Worm (Caenorhabditis elegans): ENCODE measurements around the gene mth-1.
"Not testable (repeated sequence)": the region's sequence is repeated elsewhere in the genome, so short reads cannot be mapped to it uniquely, and the experiment has no call there.

The mth-1 gene

DNA sequence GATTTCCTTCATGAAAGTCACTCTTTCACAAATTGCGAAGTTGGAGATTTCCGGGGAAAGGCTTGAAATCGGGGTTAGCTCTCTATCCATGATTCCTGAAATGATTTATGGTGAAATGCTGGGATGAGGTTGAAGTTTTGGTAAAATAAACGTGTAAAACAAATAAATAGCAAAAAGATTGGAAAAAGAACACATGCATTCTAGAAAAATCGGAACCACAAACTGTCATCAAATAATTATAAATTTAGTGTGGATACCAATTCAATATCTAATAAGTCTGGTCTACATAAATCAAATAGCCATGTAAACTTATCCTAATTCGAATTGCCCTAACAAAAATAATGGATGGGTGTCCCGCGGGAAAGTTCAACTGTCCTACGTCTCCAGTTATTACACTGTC is 30.2 kb downstream of the mth-1 start, which contains the start of gene R03H10.6:
TSS of gene R03H10.6 (minus strand) at position 101 of the 400 bp plus-strand sequence.
- TF ChIP-seq nhr-120 (GFP tag; IDR thresholded peaks at IDR 0.05) (no peak), lir-1 (GFP tag; conservative IDR thresholded peaks at IDR 0.05) (no peak), ekl-4 (GFP tag; IDR thresholded peaks at IDR 0.05) (no peak), attf-6 (GFP tag; IDR thresholded peaks at IDR 0.05) (no peak), hsf-1 (GFP tag; IDR thresholded peaks at IDR 0.05) (no peak), tbp1 (GFP tag; optimal IDR thresholded peaks at IDR 0.05) (no peak), F52B5.7 (tag; optimal IDR thresholded peaks at IDR 0.05) (no peak)

DNA sequence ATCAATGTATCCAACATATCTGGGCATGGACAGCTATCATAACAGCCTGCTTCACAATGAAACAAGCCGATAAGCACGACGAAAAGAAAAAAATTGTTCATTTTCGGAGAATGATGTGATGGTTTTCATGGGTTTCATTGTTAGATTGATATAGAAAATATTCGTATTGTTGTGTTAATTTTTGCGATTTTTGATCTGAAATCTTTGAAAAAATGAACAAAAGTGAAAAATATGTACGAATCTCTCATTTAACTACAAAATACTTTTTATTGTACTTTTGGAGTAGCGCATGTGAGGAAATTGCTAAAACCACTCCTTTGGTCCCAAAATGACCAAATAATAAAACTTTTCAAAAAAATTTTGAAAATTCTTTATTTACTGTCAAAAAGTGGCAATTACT is 33.1 kb downstream of the mth-1 start, which contains the start of gene R03H10.5:
TSS of gene R03H10.5 (minus strand) at position 101 of the 400 bp plus-strand sequence.
- no peak for TF ChIP-seq atf-7 (tag; optimal IDR thresholded peaks at IDR 0.05)
- no peak for TF ChIP-seq rec-8 (tag; optimal IDR thresholded peaks at IDR 0.05)
- TF ChIP-seq zfh-2 (GFP tag; conservative IDR thresholded peaks at IDR 0.05), result no peak
- TF ChIP-seq ceh-91 (GFP tag; IDR thresholded peaks at IDR 0.05), result no peak
- TF ChIP-seq him-1 (tag; optimal IDR thresholded peaks at IDR 0.05), result no peak
- TF ChIP-seq lin-35 (GFP tag; optimal IDR thresholded peaks at IDR 0.05), result no peak
- TF ChIP-seq rpc-1 (optimal IDR thresholded peaks at IDR 0.05), result no peak
- no peak for TF ChIP-seq rpc-1 (tag; optimal IDR thresholded peaks at IDR 0.05)
- TF ChIP-seq dpff-1 (tag; optimal IDR thresholded peaks at IDR 0.05), result no peak

DNA sequence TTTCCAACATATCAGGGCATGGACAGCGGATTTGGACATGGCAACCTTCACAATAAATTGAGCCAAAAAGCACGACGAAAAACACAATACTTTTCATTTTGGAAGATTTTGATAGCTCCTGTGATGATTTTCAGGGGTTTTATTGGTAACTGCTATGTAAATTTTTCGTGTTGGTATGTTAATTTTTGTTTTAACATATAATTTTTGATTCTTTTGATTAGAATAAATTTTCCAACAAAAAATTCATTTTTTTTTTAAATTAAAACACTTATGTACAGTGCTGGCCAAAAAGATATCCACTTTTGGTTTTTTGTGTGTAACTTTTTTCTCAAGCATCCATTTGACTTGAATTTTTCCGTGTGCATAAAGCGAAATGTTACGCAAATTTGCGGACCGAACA is 35.2 kb downstream of the mth-1 start, which contains the start of gene R03H10.4:
TSS of gene R03H10.4 (minus strand) at position 101 of the 400 bp plus-strand sequence.
- TF ChIP-seq chd-7 (tag; optimal IDR thresholded peaks at IDR 0.05); ccch-3 (GFP tag; optimal IDR thresholded peaks at IDR 0.05); nhr-27 (tag; optimal IDR thresholded peaks at IDR 0.05): not testable (repeated sequence)

- TF ChIP-seq ztf-22 (GFP tag; optimal IDR thresholded peaks at IDR 0.05), result no peak
- no peak for TF ChIP-seq F52B5.7 (tag; optimal IDR thresholded peaks at IDR 0.05)
- TF ChIP-seq ekl-4 (GFP tag; IDR thresholded peaks at IDR 0.05), result 0 out of 2 replicates have a peak, but pooled peaks have one; percentile 23
- no peak for TF ChIP-seq die-1 (tag; optimal IDR thresholded peaks at IDR 0.05)
- no peak for TF ChIP-seq attf-5 (GFP tag; optimal IDR thresholded peaks at IDR 0.05)
- no peak for TF ChIP-seq ztf-28 (GFP tag; IDR thresholded peaks at IDR 0.05)
- no peak for TF ChIP-seq mes-4 (tag; optimal IDR thresholded peaks at IDR 0.05)
- TF ChIP-seq K12H6.12 (tag; optimal IDR thresholded peaks at IDR 0.05), result no peak
- TF ChIP-seq ceh-79 (tag; optimal IDR thresholded peaks at IDR 0.05), result no peak
- peak; percentile 83 for TF ChIP-seq zfh-2 (GFP tag; conservative IDR thresholded peaks at IDR 0.05)
- no peak for TF ChIP-seq nhr-27 (tag; optimal IDR thresholded peaks at IDR 0.05)
- no peak for TF ChIP-seq hsf-1 (GFP tag; IDR thresholded peaks at IDR 0.05)
- 0 out of 2 replicates have a peak, but pooled peaks have one; percentile 31 for TF ChIP-seq dox-1 (GFP tag; IDR thresholded peaks at IDR 0.05)
- TF ChIP-seq fkh-3 (tag; optimal IDR thresholded peaks at IDR 0.05), result no peak
Observed at ce11 chrII:4167833-4168232, 35.7 kb downstream of the mth-1 start.

- no peak for TF ChIP-seq efl-1 (GFP tag; optimal IDR thresholded peaks at IDR 0.05)
- TF ChIP-seq F52B5.7 (tag; optimal IDR thresholded peaks at IDR 0.05), result no peak
- no peak for TF ChIP-seq let-526 (GFP tag; IDR thresholded peaks at IDR 0.05)
- no peak for TF ChIP-seq egrh-3 (GFP tag; IDR thresholded peaks at IDR 0.05)
- TF ChIP-seq ccch-3 (GFP tag; optimal IDR thresholded peaks at IDR 0.05), result no peak
- no peak for TF ChIP-seq him-1 (tag; optimal IDR thresholded peaks at IDR 0.05)
- TF ChIP-seq aptf-2 (GFP tag; conservative IDR thresholded peaks at IDR 0.05), result no peak
- no peak for TF ChIP-seq ztf-3 (GFP tag; optimal IDR thresholded peaks at IDR 0.05)
- no peak for TF ChIP-seq C06A6.2 (GFP tag; conservative IDR thresholded peaks at IDR 0.05)
- no peak for TF ChIP-seq F57A8.1 (GFP tag; optimal IDR thresholded peaks at IDR 0.05)
- TF ChIP-seq lir-1 (GFP tag; conservative IDR thresholded peaks at IDR 0.05), result no peak
Observed at ce11 chrII:4159570-4159969, 44.0 kb downstream of the mth-1 start.
